Fruit fly (Drosophila melanogaster) whole organism, adult: ENCODE measurements around the gene Paics.

Source experiments
- CG11617 ChIP-seq: fragments of 200-800 bp; sonication (Bioruptor generic); optimal IDR thresholded peaks from 2 replicates; lab custom pipeline; 2017; ENCODE audit warnings: mild to moderate bottlenecking, missing biosample characterization, missing genetic modification reagents, missing genetic modification characterization
- CG12768 ChIP-seq: fragments of 200-800 bp; sonication (Bioruptor generic); optimal IDR thresholded peaks from 2 replicates; lab custom pipeline; 2017; ENCODE audit warnings: missing biosample characterization, missing genetic modification characterization, mild to moderate bottlenecking, moderate library complexity, missing genetic modification reagents
- CG14711 ChIP-seq: fragments of 200-800 bp; sonication (Bioruptor generic); optimal IDR thresholded peaks from 2 replicates; lab custom pipeline; 2018; ENCODE audit warnings: missing biosample characterization, mild to moderate bottlenecking, missing genetic modification characterization, moderate library complexity
- CG1620 ChIP-seq: fragments of 200-800 bp; sonication (Bioruptor generic); optimal IDR thresholded peaks from 2 replicates; lab custom pipeline; 2016; ENCODE audit warnings: missing biosample characterization, missing genetic modification characterization
- CG33017 ChIP-seq: fragments of 200-800 bp; sonication (Bioruptor generic); optimal IDR thresholded peaks from 2 replicates; lab custom pipeline; 2018; ENCODE audit warnings: missing biosample characterization, mild to moderate bottlenecking, missing genetic modification characterization, moderate library complexity
- CG5204 ChIP-seq: fragments of 200-800 bp; sonication (Bioruptor generic); optimal IDR thresholded peaks from 2 replicates; lab custom pipeline; 2016; ENCODE audit warnings: missing biosample characterization, missing genetic modification characterization
- CG7101 ChIP-seq: fragments of 200-800 bp; sonication (Bioruptor generic); optimal IDR thresholded peaks from 2 replicates; lab custom pipeline; 2018; ENCODE audit warnings: missing biosample characterization, mild to moderate bottlenecking, missing genetic modification characterization, moderate library complexity
- Clk ChIP-seq: fragments of 200-800 bp; sonication (Bioruptor generic); optimal IDR thresholded peaks from 2 replicates; lab custom pipeline; 2017; ENCODE audit warnings: missing biosample characterization, missing genetic modification characterization
- Crg-1 ChIP-seq: fragments of 200-800 bp; sonication (Bioruptor generic); optimal IDR thresholded peaks from 2 replicates; lab custom pipeline; 2016; ENCODE audit warnings: missing biosample characterization, missing genetic modification characterization
- Hr96 ChIP-seq: fragments of 200-800 bp; sonication (Bioruptor generic); optimal IDR thresholded peaks from 2 replicates; lab custom pipeline; 2016; ENCODE audit warnings: missing biosample characterization, missing genetic modification characterization
- Mnt ChIP-seq: fragments of 200-800 bp; sonication (Bioruptor generic); optimal IDR thresholded peaks from 2 replicates; lab custom pipeline; 2016; ENCODE audit warnings: missing biosample characterization, mild to moderate bottlenecking, missing genetic modification characterization
- bab1 ChIP-seq: fragments of 200-800 bp; sonication (Bioruptor generic); optimal IDR thresholded peaks from 3 replicates; lab custom pipeline; 2019; ENCODE audit warnings: missing biosample characterization, mild to moderate bottlenecking, missing genetic modification characterization, moderate library complexity
- cic ChIP-seq: fragments of 200-800 bp; sonication (Bioruptor generic); optimal IDR thresholded peaks from 2 replicates; lab custom pipeline; 2017; ENCODE audit warnings: missing biosample characterization, mild to moderate bottlenecking, missing genetic modification characterization, moderate library complexity
- cnc ChIP-seq, 2 experiments: fragments of >200 bp; optimal IDR thresholded peaks; 2 replicates each; lab custom pipeline; 2017
- kay ChIP-seq: fragments of 200-800 bp; sonication (Bioruptor generic); peaks from one replicate; lab custom pipeline; 2016; ENCODE audit warnings: missing biosample characterization, missing genetic modification characterization, borderline replicate concordance
- ovo ChIP-seq: fragments of 200-800 bp; sonication (Bioruptor generic); optimal IDR thresholded peaks from 2 replicates; lab custom pipeline; 2016; ENCODE audit warnings: missing biosample characterization, missing genetic modification characterization
- pad ChIP-seq: fragments of 200-800 bp; sonication (Bioruptor generic); optimal IDR thresholded peaks from 3 replicates; lab custom pipeline; 2017; ENCODE audit warnings: missing biosample characterization, missing genetic modification characterization, mild to moderate bottlenecking, moderate library complexity, missing genetic modification reagents
- tj ChIP-seq: fragments of 200-800 bp; sonication (Bioruptor generic); optimal IDR thresholded peaks from 3 replicates; lab custom pipeline; 2017; ENCODE audit warnings: missing biosample characterization, mild to moderate bottlenecking, missing genetic modification characterization, moderate library complexity
- toe ChIP-seq: fragments of 200-800 bp; sonication (Bioruptor generic); optimal IDR thresholded peaks from 2 replicates; lab custom pipeline; 2016; ENCODE audit warnings: missing biosample characterization, missing genetic modification characterization

Paics gene

DNA sequence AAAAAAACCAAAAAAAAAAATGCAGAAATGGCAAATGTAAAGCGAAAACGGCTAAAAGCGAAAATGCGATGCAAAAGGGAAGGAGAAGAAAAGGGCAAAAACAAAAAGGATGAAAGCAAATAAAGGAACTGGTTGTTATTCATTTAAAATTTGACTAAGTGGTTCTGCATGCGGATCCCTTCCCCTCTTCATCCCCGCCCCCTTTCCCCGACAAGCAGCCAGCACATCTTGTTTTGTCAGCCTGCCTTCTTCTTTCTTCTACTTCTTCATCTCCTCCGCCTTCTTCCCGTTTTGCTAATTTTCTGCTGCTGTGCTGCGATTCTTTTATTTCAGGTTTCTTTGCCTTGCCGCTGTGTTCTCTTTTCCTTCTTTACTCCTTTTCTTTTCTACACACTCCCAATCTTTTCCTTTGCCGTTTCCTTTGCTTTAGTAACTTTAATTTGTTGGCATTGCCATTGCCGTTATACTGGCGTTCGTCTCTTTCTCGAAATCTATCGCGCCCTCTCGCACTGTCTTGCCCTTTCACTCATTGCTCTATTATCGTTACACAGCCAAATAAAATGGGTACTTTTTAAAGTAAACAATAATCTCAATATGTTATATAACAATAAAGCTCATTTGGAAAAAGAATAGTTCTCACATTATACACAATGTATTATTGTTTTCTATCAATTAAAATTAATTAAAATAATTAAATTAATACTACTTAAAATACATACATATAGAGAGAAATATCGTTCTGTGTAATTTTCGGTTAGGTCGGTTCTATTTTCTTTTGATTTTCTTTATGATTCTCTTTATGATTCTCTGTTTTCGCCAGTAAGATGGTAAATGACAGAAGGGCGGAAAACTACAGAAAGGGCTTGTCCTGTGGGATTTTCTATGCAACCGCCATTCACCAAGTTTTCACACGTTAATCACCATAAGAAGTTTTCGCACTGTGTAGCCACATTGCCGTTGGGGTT lies 12.4 kb downstream of the Paics start:
- no peak for TF ChIP-seq toe
- TF ChIP-seq kay (GFP tag; lab: Kevin White, UChicago): no peak
- peak; percentile 64 for TF ChIP-seq pad
- TF ChIP-seq cnc (optimal IDR thresholded peaks at IDR 0.05; lab: Kevin White, UChicago): no peak
- TF ChIP-seq CG7101: peak; percentile 52
- peak; percentile 70 for TF ChIP-seq CG14711
- peak; percentile 66 for TF ChIP-seq ovo (GFP tag; lab: Kevin White, UChicago)
- no peak for TF ChIP-seq Hr96 (GFP tag; lab: Kevin White, UChicago)
- TF ChIP-seq tj (GFP tag; lab: Kevin White, UChicago): peak; percentile 87
- peak; percentile 56 for TF ChIP-seq bab1
- peak; percentile 4 for TF ChIP-seq CG33017 (tag; lab: Kevin White, UChicago)

DNA sequence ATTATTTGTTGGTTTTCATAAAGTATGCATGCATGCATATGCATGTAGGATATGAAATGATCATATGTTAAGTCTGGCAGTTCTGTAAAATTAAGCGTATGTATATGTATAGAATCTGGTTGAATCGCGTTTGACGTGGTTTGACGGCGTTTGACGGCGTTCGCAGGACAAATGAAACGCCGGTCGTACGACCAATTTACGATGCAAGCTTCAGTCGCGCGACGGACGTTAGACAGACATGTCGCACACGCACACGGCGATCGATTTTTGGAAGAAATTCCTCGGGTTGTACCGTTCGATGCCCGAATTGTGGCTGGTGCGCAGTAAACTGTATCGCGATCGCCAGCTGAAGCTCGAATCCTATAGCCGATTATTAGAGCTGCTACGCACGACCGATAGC lies 15.3 kb downstream of the Paics start:
- TF ChIP-seq CG5204 (no peak), cic (GFP tag; lab: Kevin White, UChicago) (no peak), Hr96 (GFP tag; lab: Kevin White, UChicago) (no peak), CG1620 (GFP tag; lab: Kevin White, UChicago) (no peak), CG7101 (no peak)

DNA sequence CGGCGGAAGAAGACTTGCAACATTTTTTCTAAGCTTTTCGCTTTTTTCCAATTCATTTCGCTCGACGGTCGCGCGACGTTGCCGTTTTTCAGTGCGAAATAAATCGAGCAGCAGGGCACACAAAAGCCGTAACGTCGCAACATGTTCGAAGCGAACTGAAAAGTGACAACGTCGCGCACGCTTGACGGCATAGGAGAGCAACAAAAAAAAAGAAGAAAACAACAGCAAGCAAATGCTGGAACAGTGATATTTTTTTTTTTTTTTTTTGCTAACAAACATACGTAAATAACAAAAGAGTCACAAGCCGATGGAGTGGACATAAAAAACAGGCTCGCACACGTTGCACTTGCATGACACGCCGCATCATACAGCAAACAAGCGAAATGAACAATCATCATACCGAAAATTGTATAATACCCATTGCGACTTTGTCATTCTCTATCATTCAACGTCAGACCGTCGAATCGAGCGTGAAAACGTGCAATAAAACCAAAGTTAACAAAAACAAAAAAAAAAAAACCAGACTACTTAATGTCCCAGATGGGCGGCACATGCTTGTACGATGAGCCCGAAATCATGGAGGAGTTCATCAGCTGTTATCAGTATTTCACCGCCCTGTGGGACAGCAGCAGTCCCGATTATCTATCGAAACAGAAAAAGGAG lies 16.3 kb downstream of the Paics start, which contains the start of gene CG4004:
Gene CG4004, plus strand, starts transcription at position 187 of the 663 bp plus-strand sequence.
- TF ChIP-seq CG33017 (tag; lab: Kevin White, UChicago): no peak
- peak; percentile 39 for TF ChIP-seq bab1
- TF ChIP-seq Hr96 (GFP tag; lab: Kevin White, UChicago): no peak
- no peak for TF ChIP-seq CG14711
- peak; percentile 30 for TF ChIP-seq tj (GFP tag; lab: Kevin White, UChicago)
- TF ChIP-seq pad: peak; percentile 8
- TF ChIP-seq ovo (GFP tag; lab: Kevin White, UChicago): no peak
- TF ChIP-seq Mnt (GFP tag; lab: Kevin White, UChicago): peak; percentile 23
- no peak for TF ChIP-seq cic (GFP tag; lab: Kevin White, UChicago)
- no peak for TF ChIP-seq CG12768 (GFP tag; lab: Kevin White, UChicago)
- no peak for TF ChIP-seq CG5204
- TF ChIP-seq CG1620 (GFP tag; lab: Kevin White, UChicago): peak; percentile 4
- peak; percentile 25 for TF ChIP-seq CG7101
- peak; percentile 39 for TF ChIP-seq CG11617 (GFP tag; lab: Kevin White, UChicago)

DNA sequence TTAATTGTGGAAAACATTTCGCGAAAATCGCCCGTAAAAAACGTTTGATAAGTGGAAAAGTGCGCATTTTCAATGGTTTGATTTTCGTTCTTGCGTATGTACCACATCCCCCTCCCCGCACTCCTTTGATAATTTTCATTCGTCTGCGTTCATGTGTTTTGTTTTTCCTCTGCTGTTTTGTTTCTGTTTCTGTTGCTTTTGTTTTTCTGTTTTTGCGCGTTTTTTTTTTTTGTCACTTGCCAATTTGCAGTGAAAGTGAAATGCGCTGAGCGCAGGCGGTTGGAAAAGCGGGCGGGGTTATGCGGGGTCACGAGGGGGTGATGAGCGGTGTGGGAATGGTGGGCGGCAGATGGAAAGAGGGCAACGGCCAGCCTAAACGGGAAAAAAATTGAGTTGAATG lies 17.1 kb downstream of the Paics start:
- TF ChIP-seq tj (GFP tag; lab: Kevin White, UChicago) (peak; percentile 38), pad (no peak), Crg-1 (GFP tag; lab: Kevin White, UChicago) (no peak)

DNA sequence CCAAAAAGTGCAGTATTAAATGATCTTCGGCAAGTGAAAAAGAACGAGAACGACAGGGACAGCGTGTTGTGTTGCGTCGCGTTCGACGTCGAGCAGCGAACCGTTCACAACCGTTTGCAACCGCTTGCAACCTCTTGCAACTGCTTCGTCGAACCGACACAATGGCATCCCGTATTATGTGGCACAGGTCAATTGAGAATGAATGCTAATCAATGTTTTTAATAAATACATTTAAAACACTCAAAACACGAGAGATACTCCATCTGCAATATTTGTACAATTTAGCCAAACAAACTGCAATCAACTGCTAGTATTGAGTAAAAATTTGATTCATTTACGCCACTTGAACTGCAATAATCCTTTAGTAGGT lies 17.8 kb downstream of the Paics start:
- TF ChIP-seq ovo (GFP tag; lab: Kevin White, UChicago): no peak
- no peak for TF ChIP-seq kay (GFP tag; lab: Kevin White, UChicago)
- TF ChIP-seq Clk (GFP tag; lab: Kevin White, UChicago): no peak
- TF ChIP-seq CG33017 (tag; lab: Kevin White, UChicago): no peak
- TF ChIP-seq cic (GFP tag; lab: Kevin White, UChicago): no peak
- no peak for TF ChIP-seq CG7101
- no peak for TF ChIP-seq toe
- TF ChIP-seq cnc (optimal IDR thresholded peaks at IDR 0.05; lab: Kevin White, UChicago): no peak
- no peak for TF ChIP-seq Hr96 (GFP tag; lab: Kevin White, UChicago)
- TF ChIP-seq bab1: no peak
- no peak for TF ChIP-seq tj (GFP tag; lab: Kevin White, UChicago)
- TF ChIP-seq Crg-1 (GFP tag; lab: Kevin White, UChicago): no peak
- TF ChIP-seq pad: no peak
- TF ChIP-seq CG14711: no peak

DNA sequence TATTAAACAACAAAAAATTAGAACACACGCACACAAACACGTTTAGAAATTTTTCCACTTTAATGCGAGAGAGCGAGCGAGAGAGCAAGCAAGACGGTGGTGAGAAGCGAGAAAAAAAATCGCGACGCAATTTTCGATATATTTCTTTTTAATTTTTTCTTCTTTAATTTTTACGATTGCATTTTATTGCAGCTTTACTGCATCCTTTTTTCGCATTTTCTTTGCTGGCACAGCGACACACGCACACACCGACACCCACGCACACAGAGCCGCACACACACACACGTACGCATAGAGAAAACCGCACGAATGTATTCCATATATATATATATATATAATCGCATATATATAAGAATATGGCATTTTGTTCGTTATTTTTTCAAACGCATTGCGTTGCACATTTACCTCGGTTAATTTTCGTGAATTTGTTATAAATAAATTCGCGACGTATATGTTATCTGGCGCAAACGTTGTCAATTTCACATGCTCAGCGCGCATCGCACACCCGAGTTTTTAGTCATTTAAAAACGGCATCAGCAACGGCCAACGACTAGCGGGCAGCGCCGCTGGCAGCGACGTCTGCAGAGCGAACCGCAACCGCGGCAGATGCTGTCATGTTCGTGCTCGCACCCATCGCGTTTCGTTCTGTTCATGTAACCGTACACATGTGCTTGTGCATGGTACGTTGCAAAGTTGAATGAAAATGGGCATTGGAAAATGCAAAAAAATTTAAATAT lies 18.3 kb downstream of the Paics start, which contains the start of gene Smr:
Gene Smr, minus strand, starts transcription at position 705 of the 737 bp plus-strand sequence.
- peak; percentile 74 for TF ChIP-seq tj (GFP tag; lab: Kevin White, UChicago)
- TF ChIP-seq cic (GFP tag; lab: Kevin White, UChicago): peak; percentile 29
- TF ChIP-seq ovo (GFP tag; lab: Kevin White, UChicago): no peak
- no peak for TF ChIP-seq pad
- TF ChIP-seq Hr96 (GFP tag; lab: Kevin White, UChicago): no peak
- TF ChIP-seq CG11617 (GFP tag; lab: Kevin White, UChicago): no peak
- TF ChIP-seq Mnt (GFP tag; lab: Kevin White, UChicago): peak; percentile 25
